Worm (Caenorhabditis elegans): ENCODE data around the gene Y38C1AA.1.

DNA sequence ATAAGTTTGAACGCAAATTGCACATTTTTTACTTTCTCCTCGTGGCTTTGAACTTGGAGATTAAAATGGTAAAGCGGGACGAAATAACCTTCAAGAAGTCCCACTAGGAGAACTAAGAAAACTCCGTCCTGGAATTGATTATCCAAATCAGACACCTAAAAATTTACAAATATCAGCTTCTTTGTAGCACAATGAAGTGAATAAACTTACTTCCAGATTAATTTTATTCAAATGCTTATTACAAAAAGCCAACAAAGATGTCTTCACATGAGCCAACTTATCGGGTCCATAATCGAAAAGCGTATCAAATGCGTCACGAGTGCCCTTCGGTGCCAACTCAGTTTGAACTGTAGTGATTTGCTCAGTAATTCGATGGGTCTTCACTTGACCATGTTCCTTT lies 54.5 kb downstream of the Y38C1AA.1 start:
- TF ChIP-seq skn-1 (tag; optimal IDR thresholded peaks at IDR 0.05) (no peak), zag-1 (tag; optimal IDR thresholded peaks at IDR 0.05) (no peak)
